Fruit fly (Drosophila melanogaster) whole organism, embryonic: Measurements from ENCODE around the gene Pex5.

ENCODE experiments used
- CG10366 ChIP-seq: fragments of 200-800 bp; sonication (Bioruptor generic); IDR thresholded peaks from 2 replicates; pipeline ENCODE4 v1.3.6; 2022; ENCODE audit warnings: missing biosample characterization, missing genetic modification characterization
- CG12236 ChIP-seq: fragments of 200-800 bp; sonication (Bioruptor generic); optimal IDR thresholded peaks from 2 replicates; lab custom pipeline; 2016; ENCODE audit warnings: missing biosample characterization, missing genetic modification characterization
- CG13424 ChIP-seq: fragments of 200-800 bp; sonication (Bioruptor generic); optimal IDR thresholded peaks from 2 replicates; lab custom pipeline; 2019; ENCODE audit warnings: missing biosample characterization, mild to moderate bottlenecking, missing genetic modification characterization, moderate library complexity
- CG14014 ChIP-seq: fragments of 200-800 bp; sonication (Bioruptor generic); IDR thresholded peaks from 2 replicates; pipeline ENCODE4 v1.3.6; 2022; ENCODE audit warnings: missing biosample characterization, missing genetic modification characterization
- CG15011 ChIP-seq: fragments of 200-800 bp; sonication (Bioruptor generic); optimal IDR thresholded peaks from 3 replicates; lab custom pipeline; 2018; ENCODE audit warnings: missing biosample characterization, mild to moderate bottlenecking, missing genetic modification characterization
- CG1603 ChIP-seq: fragments of 200-800 bp; sonication (Bioruptor generic); optimal IDR thresholded peaks from 2 replicates; lab custom pipeline; 2019; ENCODE audit warnings: missing biosample characterization, mild to moderate bottlenecking, missing genetic modification characterization, moderate library complexity
- CG17186 ChIP-seq: fragments of 200-800 bp; sonication (Bioruptor generic); optimal IDR thresholded peaks from 3 replicates; lab custom pipeline; 2017; ENCODE audit warnings: missing biosample characterization, missing genetic modification reagents, missing genetic modification characterization
- CG18599 ChIP-seq: fragments of 200-800 bp; sonication (Bioruptor generic); optimal IDR thresholded peaks from 3 replicates; lab custom pipeline; 2017; ENCODE audit warnings: missing biosample characterization, missing genetic modification characterization, mild to moderate bottlenecking, moderate library complexity, missing genetic modification reagents
- CG30020 ChIP-seq: fragments of 200-800 bp; optimal IDR thresholded peaks from 2 replicates; lab custom pipeline; 2019; ENCODE audit warnings: missing biosample characterization, mild to moderate bottlenecking, missing genetic modification characterization, moderate library complexity
- CG31441 ChIP-seq: fragments of 200-800 bp; sonication (Bioruptor generic); IDR thresholded peaks from 2 replicates; pipeline ENCODE4 v1.3.6; 2022; ENCODE audit warnings: missing biosample characterization, missing genetic modification characterization
- CG3163 ChIP-seq: fragments of 200-800 bp; sonication (Bioruptor generic); optimal IDR thresholded peaks from 3 replicates; lab custom pipeline; 2016; ENCODE audit warnings: missing biosample characterization, missing genetic modification characterization
- CG34376 ChIP-seq: fragments of 200-800 bp; sonication (Bioruptor generic); optimal IDR thresholded peaks from 2 replicates; lab custom pipeline; 2018; ENCODE audit warnings: missing biosample characterization, mild to moderate bottlenecking, missing genetic modification characterization
- CG4820 ChIP-seq: fragments of 200-800 bp; sonication (Bioruptor generic); optimal IDR thresholded peaks from 3 replicates; lab custom pipeline; 2016; ENCODE audit warnings: missing biosample characterization, missing genetic modification characterization
- CG5245 ChIP-seq: fragments of 200-800 bp; sonication (Bioruptor generic); optimal IDR thresholded peaks from 3 replicates; lab custom pipeline; 2016; ENCODE audit warnings: missing biosample characterization, missing genetic modification characterization
- CG5953 ChIP-seq: fragments of 200-800 bp; sonication (Bioruptor generic); IDR thresholded peaks from 2 replicates; pipeline ENCODE4 v1.3.6; 2022; ENCODE audit warnings: missing biosample characterization, missing genetic modification characterization
- CG6654 ChIP-seq: fragments of 200-800 bp; sonication (Bioruptor generic); optimal IDR thresholded peaks from 2 replicates; lab custom pipeline; 2017; ENCODE audit warnings: missing biosample characterization, mild to moderate bottlenecking, missing genetic modification characterization
- CG6683 ChIP-seq: fragments of 200-800 bp; sonication (Bioruptor generic); optimal IDR thresholded peaks from 2 replicates; lab custom pipeline; 2017; ENCODE audit warnings: missing biosample characterization, mild to moderate bottlenecking, missing genetic modification characterization, missing genetic modification reagents
- CG7987 ChIP-seq: fragments of 200-800 bp; sonication (Bioruptor generic); optimal IDR thresholded peaks from 2 replicates; lab custom pipeline; 2018; ENCODE audit warnings: missing biosample characterization, mild to moderate bottlenecking, missing genetic modification characterization, moderate library complexity
- CG9797 ChIP-seq: fragments of 200-800 bp; sonication (Bioruptor generic); optimal IDR thresholded peaks from 3 replicates; lab custom pipeline; 2018; ENCODE audit warnings: missing biosample characterization, mild to moderate bottlenecking, missing genetic modification characterization
- Chrac-16 ChIP-seq: fragments of 200-800 bp; sonication (Bioruptor generic); optimal IDR thresholded peaks from 3 replicates; lab custom pipeline; 2016; ENCODE audit warnings: missing biosample characterization, missing genetic modification characterization
- CoRest ChIP-seq: fragments of 200-800 bp; sonication (Bioruptor generic); optimal IDR thresholded peaks from 3 replicates; lab custom pipeline; 2018; ENCODE audit warnings: missing biosample characterization, mild to moderate bottlenecking, missing genetic modification characterization, moderate library complexity
- Dll ChIP-seq: fragments of 200-800 bp; sonication (Bioruptor generic); IDR thresholded peaks from 4 replicates; pipeline ENCODE4 v1.3.6; 2022; ENCODE audit warnings: missing biosample characterization, missing genetic modification characterization; ENCODE audit not compliant: partially characterized antibody
- E2f1 ChIP-seq: fragments of 200-800 bp; sonication (Bioruptor generic); IDR thresholded peaks from 2 replicates; pipeline ENCODE4 v1.3.6; 2022; ENCODE audit warnings: missing biosample characterization, missing genetic modification characterization
- Eip74EF ChIP-seq, 2 experiments: fragments of 200-800 bp in 1 of 2; fragments of >200 bp in 1 of 2; sonication (Bioruptor generic) in 1 of 2; optimal IDR thresholded peaks; 2 replicates each; lab custom pipeline; 2017 to 2019; ENCODE audit warnings: missing biosample characterization in 2 of 2, missing genetic modification characterization in 2 of 2, mild to moderate bottlenecking in 1 of 2, moderate library complexity in 1 of 2
- Ets65A ChIP-seq: fragments of 200-800 bp; sonication (Bioruptor generic); peaks from one replicate; lab custom pipeline; 2016; ENCODE audit warnings: missing biosample characterization, missing genetic modification characterization
- Gug ChIP-seq: fragments of 200-800 bp; sonication (Bioruptor generic); IDR thresholded peaks from 4 replicates; pipeline ENCODE4 v1.3.6; 2022; ENCODE audit warnings: missing biosample characterization, missing genetic modification characterization
- Lpt ChIP-seq: fragments of >200 bp; optimal IDR thresholded peaks from 2 replicates; lab custom pipeline; 2018; ENCODE audit warnings: missing biosample characterization, missing genetic modification characterization
- Mad ChIP-seq: fragments of 200-800 bp; sonication (Bioruptor generic); optimal IDR thresholded peaks from 2 replicates; lab custom pipeline; 2016; ENCODE audit warnings: missing biosample characterization, missing genetic modification characterization
- PHDP ChIP-seq: fragments of 200-800 bp; sonication (Bioruptor generic); optimal IDR thresholded peaks from 3 replicates; lab custom pipeline; 2018; ENCODE audit warnings: missing biosample characterization, mild to moderate bottlenecking, missing genetic modification characterization, moderate library complexity
- Scr ChIP-seq: fragments of 200-800 bp; sonication (Bioruptor generic); IDR thresholded peaks from 2 replicates; pipeline ENCODE4 v1.3.6; 2022; ENCODE audit warnings: missing biosample characterization, missing genetic modification characterization; ENCODE audit not compliant: partially characterized antibody
- Taf1 ChIP-seq: fragments of 200-800 bp; sonication (Bioruptor generic); IDR thresholded peaks from 2 replicates; pipeline ENCODE4 v1.3.6; 2022; ENCODE audit warnings: missing biosample characterization, missing genetic modification characterization
- Vsx1 ChIP-seq: fragments of 200-800 bp; sonication (Bioruptor generic); optimal IDR thresholded peaks from 2 replicates; lab custom pipeline; 2017; ENCODE audit warnings: missing biosample characterization, mild to moderate bottlenecking, missing genetic modification characterization, missing genetic modification reagents
- abd-A ChIP-seq: fragments of 200-800 bp; sonication (Bioruptor generic); optimal IDR thresholded peaks from 3 replicates; lab custom pipeline; 2019; ENCODE audit warnings: missing biosample characterization, mild to moderate bottlenecking, missing genetic modification characterization, moderate library complexity
- croc ChIP-seq: fragments of 200-800 bp; sonication (Bioruptor generic); conservative IDR thresholded peaks from 3 replicates; pipeline ENCODE4 v1.3.6; 2022; ENCODE audit warnings: missing biosample characterization, missing genetic modification characterization
- da ChIP-seq: fragments of 200-800 bp; sonication (Bioruptor generic); optimal IDR thresholded peaks from 2 replicates; lab custom pipeline; 2016; ENCODE audit warnings: missing biosample characterization, missing genetic modification characterization
- emc ChIP-seq: fragments of 200-800 bp; sonication (Bioruptor generic); optimal IDR thresholded peaks from 2 replicates; lab custom pipeline; 2016; ENCODE audit warnings: missing biosample characterization, missing genetic modification characterization
- grau ChIP-seq: fragments of 200-800 bp; optimal IDR thresholded peaks from 3 replicates; lab custom pipeline; 2019; ENCODE audit warnings: missing biosample characterization, mild to moderate bottlenecking, missing genetic modification characterization, moderate library complexity
- jumu ChIP-seq: fragments of 200-800 bp; sonication (Bioruptor generic); optimal IDR thresholded peaks from 3 replicates; lab custom pipeline; 2016; ENCODE audit warnings: missing biosample characterization, missing genetic modification characterization
- kni ChIP-seq: fragments of 200-800 bp; sonication (Bioruptor generic); optimal IDR thresholded peaks from 3 replicates; lab custom pipeline; 2017; ENCODE audit warnings: mild to moderate bottlenecking, missing biosample characterization, missing genetic modification reagents, missing genetic modification characterization
- lbe ChIP-seq: fragments of 200-800 bp; sonication (Bioruptor generic); optimal IDR thresholded peaks from 2 replicates; lab custom pipeline; 2016; ENCODE audit warnings: missing biosample characterization, mild to moderate bottlenecking, missing genetic modification characterization
- lmd ChIP-seq: fragments of 200-800 bp; sonication (Bioruptor generic); IDR thresholded peaks from 2 replicates; pipeline ENCODE4 v1.3.6; 2022; ENCODE audit warnings: missing biosample characterization, missing genetic modification characterization
- maf-S ChIP-seq: fragments of 200-800 bp; sonication (Bioruptor generic); optimal IDR thresholded peaks from 2 replicates; lab custom pipeline; 2016; ENCODE audit warnings: missing biosample characterization, missing genetic modification characterization
- org-1 ChIP-seq: fragments of 200-800 bp; sonication (Bioruptor generic); optimal IDR thresholded peaks from 2 replicates; lab custom pipeline; 2017; ENCODE audit warnings: missing biosample characterization, missing genetic modification characterization
- sim ChIP-seq: fragments of 200-800 bp; sonication (Bioruptor generic); IDR thresholded peaks from 2 replicates; pipeline ENCODE4 v1.3.6; 2022; ENCODE audit warnings: missing biosample characterization, missing genetic modification characterization
- sisA ChIP-seq: fragments of 200-800 bp; sonication (Bioruptor generic); IDR thresholded peaks from 2 replicates; pipeline ENCODE4 v1.3.6; 2022; ENCODE audit warnings: missing biosample characterization, missing genetic modification characterization
- tll ChIP-seq, 2 experiments: fragments of 200-800 bp in 1 of 2; fragments of >200 bp in 1 of 2; sonication (Bioruptor generic) in 1 of 2; optimal IDR thresholded peaks; 2 replicates each; lab custom pipeline; 2017 to 2019; ENCODE audit warnings: missing biosample characterization in 2 of 2, missing genetic modification characterization in 2 of 2, mild to moderate bottlenecking in 1 of 2, moderate library complexity in 1 of 2
- tup ChIP-seq: fragments of 200-800 bp; sonication (Bioruptor generic); optimal IDR thresholded peaks from 2 replicates; lab custom pipeline; 2016; ENCODE audit warnings: missing biosample characterization, mild to moderate bottlenecking, missing genetic modification characterization, moderate library complexity
- tx ChIP-seq: fragments of 200-800 bp; sonication (Bioruptor generic); optimal IDR thresholded peaks from 2 replicates; lab custom pipeline; 2016; ENCODE audit warnings: missing biosample characterization, missing genetic modification characterization
- usp ChIP-seq: fragments of >200 bp; optimal IDR thresholded peaks from 2 replicates; lab custom pipeline; 2017; ENCODE audit warnings: missing biosample characterization, missing genetic modification characterization
- wek ChIP-seq: fragments of 200-800 bp; sonication (Bioruptor generic); optimal IDR thresholded peaks from 3 replicates; lab custom pipeline; 2018; ENCODE audit warnings: missing biosample characterization, mild to moderate bottlenecking, missing genetic modification characterization, moderate library complexity

The Pex5 gene

DNA sequence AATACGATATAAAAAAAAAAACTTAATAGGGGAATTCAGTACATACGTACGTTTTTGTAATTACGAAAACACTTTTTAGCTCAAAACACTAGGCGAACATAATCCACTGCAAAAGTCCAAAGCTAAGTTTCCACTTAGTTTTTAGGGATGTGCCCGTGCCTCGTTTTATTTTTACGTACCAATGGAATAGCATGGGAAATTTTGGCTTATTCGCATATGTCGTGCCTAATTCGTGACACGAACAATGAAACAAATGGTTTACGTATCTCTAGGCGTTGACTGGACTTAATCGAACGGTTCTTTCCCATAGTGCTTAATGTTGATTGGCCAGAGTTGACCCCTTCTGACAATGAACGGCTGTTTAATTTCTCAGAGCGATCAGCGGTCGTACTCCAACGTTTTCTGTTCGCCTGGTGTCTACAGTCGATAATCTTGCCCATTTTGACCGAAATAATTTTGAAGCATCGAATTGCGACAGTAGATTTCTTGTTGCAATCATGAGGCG is 10.8 kb upstream of the Pex5 start, which contains the start of gene CG14818 (continued):
- TF ChIP-seq CG6654: peak; percentile 17
- peak; percentile 30 for TF ChIP-seq CG34376 (GFP tag; lab: Kevin White, UChicago)
- TF ChIP-seq jumu (GFP tag; lab: Kevin White, UChicago): peak; percentile 54
- peak; percentile 52 for TF ChIP-seq sisA (GFP tag; lab: Robert Waterston, UW)
- TF ChIP-seq abd-A (tag; lab: Kevin White, UChicago): no peak
- peak; percentile 51 for TF ChIP-seq grau
- no peak for TF ChIP-seq Taf1 (GFP tag; lab: Robert Waterston, UW)
- no peak for TF ChIP-seq sim (GFP tag; lab: Robert Waterston, UW)
- TF ChIP-seq usp (GFP tag; lab: Kevin White, UChicago): no peak
- TF ChIP-seq da (GFP tag; lab: Kevin White, UChicago): no peak
- TF ChIP-seq CG13424 (tag; lab: Kevin White, UChicago): peak; percentile 69
- TF ChIP-seq CG12236 (GFP tag; lab: Kevin White, UChicago): peak; percentile 39
- TF ChIP-seq Scr (GFP tag; lab: Robert Waterston, UW): peak; percentile 92
- peak; percentile 12 for TF ChIP-seq emc (GFP tag; lab: Kevin White, UChicago)
- peak; percentile 24 for TF ChIP-seq tx
- TF ChIP-seq Gug: peak; percentile 67; the same call in 3 of the 4 replicates
- peak; percentile 51 for TF ChIP-seq CG4820 (GFP tag; lab: Kevin White, UChicago)
- TF ChIP-seq org-1 (GFP tag; lab: Kevin White, UChicago): no peak
- peak; percentile 59 for TF ChIP-seq maf-S (GFP tag; lab: Kevin White, UChicago)
- TF ChIP-seq CG1603 (tag; lab: Kevin White, UChicago): peak; percentile 63
- TF ChIP-seq lmd: peak; percentile 72
- peak; percentile 66 for TF ChIP-seq CoRest (tag; lab: Kevin White, UChicago)
- 0 out of 2 replicates have a peak, but pooled peaks have one; percentile 31 for TF ChIP-seq CG5953
- peak; percentile 97 for TF ChIP-seq Ets65A (GFP tag; lab: Kevin White, UChicago)
- no peak for TF ChIP-seq Vsx1
- no peak for TF ChIP-seq CG7987 (GFP tag; lab: Kevin White, UChicago)
- TF ChIP-seq CG3163 (GFP tag; lab: Kevin White, UChicago): peak; percentile 31
- no peak for TF ChIP-seq CG14014 (GFP tag; lab: Robert Waterston, UW)
- TF ChIP-seq CG5245 (GFP tag; lab: Kevin White, UChicago): peak; percentile 23
- no peak for TF ChIP-seq CG15011 (GFP tag; lab: Kevin White, UChicago)
- no peak; the same call in 1 of the 2 replicates for TF ChIP-seq CG31441 (GFP tag; lab: Robert Waterston, UW)
- TF ChIP-seq Lpt (GFP tag; lab: Kevin White, UChicago): no peak
- peak in 1 of 2 experiments; percentile 27 for TF ChIP-seq tll (GFP tag; optimal IDR thresholded peaks at IDR 0.05; lab: Kevin White, UChicago)
- no peak for TF ChIP-seq Eip74EF (GFP tag; optimal IDR thresholded peaks at IDR 0.05; lab: Kevin White, UChicago)
- no peak for TF ChIP-seq CG9797 (GFP tag; lab: Kevin White, UChicago)
- TF ChIP-seq E2f1 (GFP tag; lab: Robert Waterston, UW): peak; percentile 51; the same call in 1 of the 2 replicates
- TF ChIP-seq CG17186: no peak
- TF ChIP-seq CG10366 (GFP tag; lab: Robert Waterston, UW): peak; percentile 46
- peak; percentile 95 for TF ChIP-seq Dll (GFP tag; lab: Robert Waterston, UW)
- TF ChIP-seq kni: no peak
- TF ChIP-seq wek (GFP tag; lab: Kevin White, UChicago): peak; percentile 81
- no peak for TF ChIP-seq CG30020 (tag; lab: Kevin White, UChicago)
- peak; percentile 29; the same call in 2 of the 3 replicates for TF ChIP-seq croc (GFP tag; lab: Robert Waterston, UW)
- peak; percentile 51 for TF ChIP-seq PHDP (tag; lab: Kevin White, UChicago)
- no peak for TF ChIP-seq tup (GFP tag; lab: Kevin White, UChicago)
- peak; percentile 53 for TF ChIP-seq Mad (GFP tag; lab: Kevin White, UChicago)
- no peak for TF ChIP-seq CG6683 (GFP tag; lab: Kevin White, UChicago)
- TF ChIP-seq lbe (GFP tag; lab: Kevin White, UChicago): peak; percentile 54
- TF ChIP-seq CG18599 (GFP tag; lab: Kevin White, UChicago): peak; percentile 67
- peak; percentile 53 for TF ChIP-seq Chrac-16 (GFP tag; lab: Kevin White, UChicago)
